Fruit fly (Drosophila melanogaster) whole organism, embryonic: Measurements from ENCODE around the gene path.

ENCODE experiments used
- Atf-2 ChIP-seq: fragments of 200-800 bp; sonication (Bioruptor generic); optimal IDR thresholded peaks from 2 replicates; lab custom pipeline; 2016; ENCODE audit warnings: missing biosample characterization, missing genetic modification characterization
- CG10267 ChIP-seq: fragments of 200-800 bp; sonication (Bioruptor generic); optimal IDR thresholded peaks from 2 replicates; lab custom pipeline; 2018; ENCODE audit warnings: missing biosample characterization, mild to moderate bottlenecking, missing genetic modification characterization, moderate library complexity
- CG10654 ChIP-seq: fragments of 200-800 bp; sonication (Bioruptor generic); optimal IDR thresholded peaks from 2 replicates; lab custom pipeline; 2016; ENCODE audit warnings: missing biosample characterization, missing genetic modification characterization
- CG11085 ChIP-seq: fragments of 200-800 bp; sonication (Bioruptor generic); IDR thresholded peaks from 2 replicates; pipeline ENCODE4 v1.3.6; 2022; ENCODE audit warnings: missing biosample characterization, missing genetic modification characterization
- CG11695 ChIP-seq: fragments of 200-800 bp; sonication (Bioruptor generic); IDR thresholded peaks from 3 replicates; pipeline ENCODE4 v1.3.6; 2022; ENCODE audit warnings: missing biosample characterization, missing genetic modification characterization
- CG13775 ChIP-seq: fragments of 200-800 bp; sonication (Bioruptor generic); optimal IDR thresholded peaks from 3 replicates; lab custom pipeline; 2017; ENCODE audit warnings: missing biosample characterization, mild to moderate bottlenecking, missing genetic modification characterization
- CG13894 ChIP-seq: fragments of 200-800 bp; sonication (Bioruptor generic); optimal IDR thresholded peaks from 3 replicates; lab custom pipeline; 2018; ENCODE audit warnings: missing biosample characterization, mild to moderate bottlenecking, missing genetic modification characterization, moderate library complexity
- CG16779 ChIP-seq: fragments of 200-800 bp; sonication (Bioruptor generic); IDR thresholded peaks from 2 replicates; pipeline ENCODE4 v1.3.6; 2022; ENCODE audit warnings: missing biosample characterization, missing genetic modification characterization
- CG2712 ChIP-seq: fragments of 200-800 bp; optimal IDR thresholded peaks from 3 replicates; lab custom pipeline; 2019; ENCODE audit warnings: missing biosample characterization, mild to moderate bottlenecking, missing genetic modification characterization, moderate library complexity
- CG30431 ChIP-seq: fragments of 200-800 bp; sonication (Bioruptor generic); optimal IDR thresholded peaks from 2 replicates; lab custom pipeline; 2017; ENCODE audit warnings: missing biosample characterization, missing genetic modification characterization
- CG4404 ChIP-seq: fragments of 200-800 bp; sonication (Bioruptor generic); IDR thresholded peaks from 2 replicates; pipeline ENCODE4 v1.3.6; 2022; ENCODE audit warnings: missing biosample characterization, missing genetic modification characterization
- CG6175 ChIP-seq: fragments of 200-800 bp; sonication (Bioruptor generic); IDR thresholded peaks from 3 replicates; pipeline ENCODE4 v1.3.6; 2022; ENCODE audit warnings: missing biosample characterization, missing genetic modification characterization
- CG9932 ChIP-seq: fragments of 200-800 bp; sonication (Bioruptor generic); IDR thresholded peaks from 2 replicates; pipeline ENCODE4 v1.3.6; 2022; ENCODE audit warnings: missing biosample characterization, missing genetic modification characterization
- D19B ChIP-seq: fragments of 200-800 bp; sonication (Bioruptor generic); optimal IDR thresholded peaks from 2 replicates; lab custom pipeline; 2017; ENCODE audit warnings: missing biosample characterization, mild to moderate bottlenecking, missing genetic modification characterization
- Deaf1 ChIP-seq: fragments of 200-800 bp; optimal IDR thresholded peaks from 3 replicates; lab custom pipeline; 2019; ENCODE audit warnings: missing biosample characterization, mild to moderate bottlenecking, missing genetic modification characterization, moderate library complexity
- Ets97D ChIP-seq: fragments of 200-800 bp; sonication (Bioruptor generic); optimal IDR thresholded peaks from 3 replicates; lab custom pipeline; 2016; ENCODE audit warnings: missing biosample characterization, missing genetic modification characterization
- Fer1 ChIP-seq: fragments of 200-800 bp; sonication (Bioruptor generic); optimal IDR thresholded peaks from 2 replicates; lab custom pipeline; 2017; ENCODE audit warnings: missing biosample characterization, mild to moderate bottlenecking, missing genetic modification characterization
- Gsc ChIP-seq: fragments of 200-800 bp; sonication (Bioruptor generic); IDR thresholded peaks from 2 replicates; pipeline ENCODE4 v1.3.6; 2022; ENCODE audit warnings: missing biosample characterization, missing genetic modification characterization
- HLH54F ChIP-seq: fragments of 200-800 bp; sonication (Bioruptor generic); optimal IDR thresholded peaks from 3 replicates; lab custom pipeline; 2016; ENCODE audit warnings: missing biosample characterization, missing genetic modification characterization
- Hmx ChIP-seq: fragments of 200-800 bp; sonication (Bioruptor generic); optimal IDR thresholded peaks from 2 replicates; lab custom pipeline; 2016; ENCODE audit warnings: missing biosample characterization, missing genetic modification characterization
- Lim3 ChIP-seq: fragments of 200-800 bp; sonication (Bioruptor generic); IDR thresholded peaks from 2 replicates; pipeline ENCODE4 v1.3.6; 2022; ENCODE audit warnings: missing biosample characterization, missing genetic modification characterization
- MTF-1 ChIP-seq: fragments of 200-800 bp; sonication (Bioruptor generic); optimal IDR thresholded peaks from 2 replicates; lab custom pipeline; 2018; ENCODE audit warnings: missing biosample characterization, mild to moderate bottlenecking, missing genetic modification characterization, borderline replicate concordance
- Med ChIP-seq: fragments of 200-800 bp; sonication (Bioruptor generic); peaks from one replicate; lab custom pipeline; 2016; ENCODE audit warnings: missing biosample characterization, missing genetic modification characterization, mild to moderate bottlenecking, inconsistent platforms, moderate library complexity
- Oli ChIP-seq: fragments of 200-800 bp; sonication (Bioruptor generic); optimal IDR thresholded peaks from 2 replicates; lab custom pipeline; 2018; ENCODE audit warnings: missing biosample characterization, mild to moderate bottlenecking, missing genetic modification characterization, moderate library complexity
- Rx ChIP-seq: fragments of 200-800 bp; sonication (Bioruptor generic); IDR thresholded peaks from 2 replicates; pipeline ENCODE4 v1.3.6; 2022; ENCODE audit warnings: missing biosample characterization, missing genetic modification characterization
- Sox100B ChIP-seq: fragments of 200-800 bp; sonication (Bioruptor generic); optimal IDR thresholded peaks from 3 replicates; lab custom pipeline; 2018; ENCODE audit warnings: missing biosample characterization, mild to moderate bottlenecking, missing genetic modification characterization
- Spps ChIP-seq: fragments of 200-800 bp; sonication (Bioruptor generic); optimal IDR thresholded peaks from 2 replicates; lab custom pipeline; 2018; ENCODE audit warnings: missing biosample characterization, mild to moderate bottlenecking, missing genetic modification characterization
- Sry-δ ChIP-seq: fragments of 200-800 bp; sonication (Bioruptor generic); optimal IDR thresholded peaks from 2 replicates; lab custom pipeline; 2016; ENCODE audit warnings: missing biosample characterization, missing genetic modification characterization
- Stat92E ChIP-seq, 3 experiments: fragments of >200 bp in 2 of 3; fragments of 200-800 bp in 1 of 3; sonication (Bioruptor generic) in 1 of 3; optimal IDR thresholded peaks; 2 replicates each; lab custom pipeline; 2017 to 2019; ENCODE audit warnings: missing biosample characterization in 3 of 3, missing genetic modification characterization in 3 of 3, mild to moderate bottlenecking in 1 of 3, moderate library complexity in 1 of 3
- YL-1 ChIP-seq: fragments of 200-800 bp; sonication (Bioruptor generic); optimal IDR thresholded peaks from 3 replicates; lab custom pipeline; 2017; ENCODE audit warnings: missing biosample characterization, mild to moderate bottlenecking, missing genetic modification characterization
- ase ChIP-seq: fragments of 200-800 bp; sonication (Bioruptor generic); IDR thresholded peaks from 3 replicates; pipeline ENCODE4 v1.3.6; 2022; ENCODE audit warnings: missing biosample characterization, missing genetic modification characterization
- bsh ChIP-seq, 2 experiments: fragments of 200-800 bp; sonication (Bioruptor generic); optimal IDR thresholded peaks; 2 replicates each; lab custom pipeline; 2017 to 2018; ENCODE audit warnings: mild to moderate bottlenecking in 2 of 2, missing biosample characterization in 2 of 2, missing genetic modification characterization in 2 of 2, moderate library complexity in 1 of 2
- ci ChIP-seq: fragments of 200-800 bp; sonication (Bioruptor generic); IDR thresholded peaks from 3 replicates; pipeline ENCODE4 v1.3.6; 2022; ENCODE audit warnings: missing biosample characterization, missing genetic modification characterization
- dan ChIP-seq: fragments of 200-800 bp; sonication (Bioruptor generic); IDR thresholded peaks from 2 replicates; pipeline ENCODE4 v1.3.6; 2022; ENCODE audit warnings: missing biosample characterization, missing genetic modification characterization
- dm ChIP-seq: fragments of 200-800 bp; sonication (Bioruptor generic); optimal IDR thresholded peaks from 3 replicates; lab custom pipeline; 2016; ENCODE audit warnings: missing biosample characterization, missing genetic modification characterization
- dmrt11E ChIP-seq: fragments of 200-800 bp; sonication (Bioruptor generic); optimal IDR thresholded peaks from 3 replicates; lab custom pipeline; 2018; ENCODE audit warnings: missing biosample characterization, mild to moderate bottlenecking, missing genetic modification characterization, moderate library complexity
- dmrt99B ChIP-seq: fragments of 200-800 bp; sonication (Bioruptor generic); optimal IDR thresholded peaks from 2 replicates; lab custom pipeline; 2018; ENCODE audit warnings: missing biosample characterization, mild to moderate bottlenecking, missing genetic modification characterization, moderate library complexity
- fd64A ChIP-seq: fragments of 200-800 bp; sonication (Bioruptor generic); optimal IDR thresholded peaks from 3 replicates; lab custom pipeline; 2018; ENCODE audit warnings: missing biosample characterization, mild to moderate bottlenecking, missing genetic modification characterization
- fd96Cb ChIP-seq: fragments of 200-800 bp; sonication (Bioruptor generic); optimal IDR thresholded peaks from 2 replicates; lab custom pipeline; 2018; ENCODE audit warnings: missing biosample characterization, mild to moderate bottlenecking, missing genetic modification characterization, moderate library complexity
- gcm ChIP-seq: fragments of 200-800 bp; sonication (Bioruptor generic); optimal IDR thresholded peaks from 2 replicates; lab custom pipeline; 2019; ENCODE audit warnings: missing biosample characterization, mild to moderate bottlenecking, missing genetic modification characterization, moderate library complexity
- gro ChIP-seq: fragments of 200-800 bp; sonication (Bioruptor generic); optimal IDR thresholded peaks from 2 replicates; lab custom pipeline; 2016; ENCODE audit warnings: missing biosample characterization, missing genetic modification characterization
- h ChIP-seq: fragments of >200 bp; optimal IDR thresholded peaks from 2 replicates; lab custom pipeline; 2017
- hkb ChIP-seq, 2 experiments: fragments of 200-800 bp in 1 of 2; fragments of >200 bp in 1 of 2; sonication (Bioruptor generic) in 1 of 2; IDR thresholded peaks in 1 of 2; optimal IDR thresholded peaks in 1 of 2; 2 replicates each; pipeline versions ENCODE4 v1.3.6 to Lab custom; 2017 to 2022; ENCODE audit warnings: missing biosample characterization in 1 of 2, missing genetic modification characterization in 1 of 2
- lov ChIP-seq, 2 experiments: fragments of 200-800 bp in 1 of 2; fragments of >200 bp in 1 of 2; sonication (Bioruptor generic) in 1 of 2; IDR thresholded peaks in 1 of 2; optimal IDR thresholded peaks in 1 of 2; 2 replicates in 1 of 2; 3 replicates in 1 of 2; pipeline versions ENCODE4 v1.3.6 to Lab custom; 2017 to 2022; ENCODE audit warnings: missing biosample characterization in 1 of 2, missing genetic modification characterization in 1 of 2
- mirr ChIP-seq: fragments of 200-800 bp; sonication (Bioruptor generic); optimal IDR thresholded peaks from 3 replicates; lab custom pipeline; 2018; ENCODE audit warnings: missing biosample characterization, mild to moderate bottlenecking, missing genetic modification characterization
- peb ChIP-seq: fragments of 200-800 bp; sonication (Bioruptor generic); IDR thresholded peaks from 2 replicates; pipeline ENCODE4 v1.3.6; 2022; ENCODE audit warnings: missing biosample characterization, missing genetic modification characterization
- pnt ChIP-seq: fragments of 200-800 bp; sonication (Bioruptor generic); optimal IDR thresholded peaks from 3 replicates; lab custom pipeline; 2016; ENCODE audit warnings: missing biosample characterization, missing genetic modification characterization
- row ChIP-seq: fragments of 200-800 bp; sonication (Bioruptor generic); IDR thresholded peaks from 3 replicates; pipeline ENCODE4 v1.3.6; 2022; ENCODE audit warnings: missing biosample characterization, missing genetic modification characterization
- wdn ChIP-seq: fragments of 200-800 bp; sonication (Bioruptor generic); IDR thresholded peaks from 2 replicates; pipeline ENCODE4 v1.3.6; 2022; ENCODE audit warnings: missing biosample characterization, missing genetic modification characterization

Gene path

DNA sequence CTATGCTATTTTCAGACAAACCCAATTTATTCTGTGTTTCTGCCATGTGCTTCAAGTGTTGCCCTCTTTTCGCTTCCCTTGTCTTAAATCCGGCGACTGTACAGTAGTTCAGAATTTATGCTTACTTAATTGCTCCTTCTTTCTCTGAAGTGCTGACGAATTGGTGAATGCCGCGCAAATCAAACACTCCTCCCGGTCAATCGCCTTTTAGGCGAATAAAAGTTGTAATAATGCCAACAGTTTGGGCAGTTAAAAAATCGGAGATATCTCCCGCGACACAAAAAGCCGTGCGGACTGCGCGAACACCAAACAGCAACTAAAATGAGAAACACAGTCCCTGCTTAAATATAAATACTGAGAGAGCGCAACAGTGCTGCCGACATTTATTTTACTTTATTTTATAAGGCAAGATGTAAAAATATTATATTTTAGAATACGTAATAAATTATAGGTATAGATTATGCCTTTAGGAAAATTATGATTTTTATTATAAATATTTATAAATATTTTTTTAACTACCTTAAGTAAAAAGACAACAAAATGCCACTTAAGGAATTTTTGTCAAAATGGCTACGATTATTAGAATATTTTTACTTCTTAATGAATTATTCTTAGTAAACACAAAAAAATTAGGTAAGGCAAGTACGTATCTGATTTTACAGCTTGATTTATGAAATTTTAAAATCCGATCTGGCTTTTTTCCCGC lies at the start of gene path (continued):
- no peak for TF ChIP-seq hkb (optimal IDR thresholded peaks at IDR 0.05; lab: Kevin White, UChicago)
- TF ChIP-seq hkb (GFP tag; IDR thresholded peaks at IDR 0.05; lab: Robert Waterston, UW): no peak
- no peak for TF ChIP-seq ase (GFP tag; lab: Robert Waterston, UW)
- no peak for TF ChIP-seq peb
- peak; percentile 57 for TF ChIP-seq Fer1 (GFP tag; lab: Kevin White, UChicago)
- TF ChIP-seq CG6175 (GFP tag; lab: Robert Waterston, UW): no peak
- TF ChIP-seq YL-1: peak; percentile 4
- no peak for TF ChIP-seq CG30431 (GFP tag; lab: Kevin White, UChicago)
- no peak for TF ChIP-seq Atf-2 (GFP tag; lab: Kevin White, UChicago)
- no peak for TF ChIP-seq CG9932
- TF ChIP-seq CG13775: peak; percentile 3
- TF ChIP-seq CG4404 (GFP tag; lab: Robert Waterston, UW): no peak
- TF ChIP-seq h: no peak
- TF ChIP-seq gcm (GFP tag; lab: Kevin White, UChicago): peak; percentile 14
- peak; percentile 79 for TF ChIP-seq CG2712
- peak; percentile 59 for TF ChIP-seq Spps (tag; lab: Kevin White, UChicago)
- no peak for TF ChIP-seq D19B (GFP tag; lab: Kevin White, UChicago)
- TF ChIP-seq dmrt11E (tag; lab: Kevin White, UChicago): peak; percentile 50
- peak; percentile 49 for TF ChIP-seq MTF-1 (GFP tag; lab: Kevin White, UChicago)
- no peak for TF ChIP-seq Rx
- peak; percentile 50 for TF ChIP-seq mirr (GFP tag; lab: Kevin White, UChicago)
- TF ChIP-seq Deaf1 (tag; lab: Kevin White, UChicago): peak; percentile 47
- TF ChIP-seq CG13894 (tag; lab: Kevin White, UChicago): peak; percentile 51
- no peak for TF ChIP-seq gro
- TF ChIP-seq Ets97D (GFP tag; lab: Kevin White, UChicago): no peak
- peak; percentile 57 for TF ChIP-seq dm
- TF ChIP-seq HLH54F (GFP tag; lab: Kevin White, UChicago): no peak
- TF ChIP-seq fd96Cb: peak; percentile 50
- TF ChIP-seq CG11085 (GFP tag; lab: Robert Waterston, UW): 0 out of 2 replicates have a peak, but pooled peaks have one; percentile 18
- TF ChIP-seq Stat92E (GFP tag; optimal IDR thresholded peaks at IDR 0.05; lab: Kevin White, UChicago): peak in 1 of 3 experiments; percentile 30
- TF ChIP-seq bsh (GFP tag; optimal IDR thresholded peaks at IDR 0.05; lab: Kevin White, UChicago): peak in 1 of 2 experiments; percentile 25
- no peak for TF ChIP-seq fd64A
- TF ChIP-seq CG16779 (GFP tag; lab: Robert Waterston, UW): no peak
- no peak for TF ChIP-seq Sry-δ
- peak; percentile 33 for TF ChIP-seq Oli (tag; lab: Kevin White, UChicago)
- TF ChIP-seq Gsc (GFP tag; lab: Robert Waterston, UW): no peak
- peak; percentile 64 for TF ChIP-seq dmrt99B (tag; lab: Kevin White, UChicago)
- TF ChIP-seq lov (optimal IDR thresholded peaks at IDR 0.05; lab: Kevin White, UChicago): no peak
- no peak for TF ChIP-seq lov (GFP tag; IDR thresholded peaks at IDR 0.05; lab: Robert Waterston, UW)
- no peak for TF ChIP-seq dan (GFP tag; lab: Robert Waterston, UW)
- TF ChIP-seq Med: peak; percentile 85
- peak; percentile 82 for TF ChIP-seq Sox100B (GFP tag; lab: Kevin White, UChicago)
- TF ChIP-seq CG11695: peak; percentile 42; the same call in 1 of the 3 replicates
- TF ChIP-seq Lim3 (GFP tag; lab: Robert Waterston, UW): no peak
- TF ChIP-seq row (GFP tag; lab: Robert Waterston, UW): peak; percentile 60
- no peak for TF ChIP-seq wdn (GFP tag; lab: Robert Waterston, UW)
- peak; percentile 73; the same call in 2 of the 3 replicates for TF ChIP-seq ci
- peak; percentile 66 for TF ChIP-seq CG10267 (tag; lab: Kevin White, UChicago)
- TF ChIP-seq pnt: no peak
- TF ChIP-seq CG10654 (GFP tag; lab: Kevin White, UChicago): peak; percentile 29
- no peak for TF ChIP-seq Hmx (GFP tag; lab: Kevin White, UChicago)
